Fruit fly (Drosophila melanogaster): ENCODE data around the gene CG3734.

DNA sequence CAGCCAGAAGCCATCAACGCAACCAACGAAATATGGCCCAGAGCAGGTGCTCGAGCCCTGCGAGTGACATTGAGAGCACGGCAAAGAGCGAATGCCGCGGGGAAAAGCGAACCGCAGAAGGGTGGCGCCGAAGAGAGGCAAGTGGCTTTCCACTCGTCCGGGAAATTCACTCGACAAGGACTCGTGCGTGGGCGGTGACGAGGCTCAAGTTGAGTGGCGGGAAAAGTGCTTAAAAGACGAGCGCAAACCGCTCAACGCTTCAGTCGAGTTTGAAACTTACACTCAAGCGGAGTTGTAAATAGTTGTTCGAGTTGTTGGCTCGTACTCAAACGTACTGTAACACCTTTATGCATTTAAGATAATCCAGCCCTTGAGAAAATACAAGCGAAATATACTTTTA lies 24.8 kb downstream of the CG3734 start, which contains the start of gene CG31221:
- no peak for TF ChIP-seq HLH54F (GFP tag; optimal IDR thresholded peaks at IDR 0.05)
- no peak for TF ChIP-seq unpg (GFP tag; optimal IDR thresholded peaks at IDR 0.05)
- no peak for TF ChIP-seq CG12942 (GFP tag; optimal IDR thresholded peaks at IDR 0.05)
- no peak for TF ChIP-seq mirr (GFP tag; optimal IDR thresholded peaks at IDR 0.05)
- no peak for TF ChIP-seq CoRest (tag; optimal IDR thresholded peaks at IDR 0.05)
- no peak for TF ChIP-seq crol (GFP tag; IDR thresholded peaks at IDR 0.05)
- TF ChIP-seq Fer3 (tag; optimal IDR thresholded peaks at IDR 0.05), result no peak
- TF ChIP-seq dimm (GFP tag; IDR thresholded peaks at IDR 0.05), result no peak
- no peak for TF ChIP-seq org-1 (GFP tag; optimal IDR thresholded peaks at IDR 0.05)
- TF ChIP-seq ase (GFP tag; IDR thresholded peaks at IDR 0.05), result no peak
- TF ChIP-seq CG32532 (GFP tag; IDR thresholded peaks at IDR 0.05), result 0 out of 2 replicates have a peak, but pooled peaks have one; percentile 41
- TF ChIP-seq Dad (GFP tag; optimal IDR thresholded peaks at IDR 0.05), result no peak
- no peak for TF ChIP-seq pnt (GFP tag; optimal IDR thresholded peaks at IDR 0.05)
